Fruit fly (Drosophila melanogaster) ovary, adult (tissue): Measurements from ENCODE around the gene Spn28B.

Source experiments
- CG17801 ChIP-seq: fragments of 200-800 bp; optimal IDR thresholded peaks from 2 replicates; lab custom pipeline; 2019; ENCODE audit warnings: missing biosample characterization, mild to moderate bottlenecking, missing genetic modification characterization, moderate library complexity; ENCODE audit not compliant: partially characterized antibody

The Spn28B gene

DNA sequence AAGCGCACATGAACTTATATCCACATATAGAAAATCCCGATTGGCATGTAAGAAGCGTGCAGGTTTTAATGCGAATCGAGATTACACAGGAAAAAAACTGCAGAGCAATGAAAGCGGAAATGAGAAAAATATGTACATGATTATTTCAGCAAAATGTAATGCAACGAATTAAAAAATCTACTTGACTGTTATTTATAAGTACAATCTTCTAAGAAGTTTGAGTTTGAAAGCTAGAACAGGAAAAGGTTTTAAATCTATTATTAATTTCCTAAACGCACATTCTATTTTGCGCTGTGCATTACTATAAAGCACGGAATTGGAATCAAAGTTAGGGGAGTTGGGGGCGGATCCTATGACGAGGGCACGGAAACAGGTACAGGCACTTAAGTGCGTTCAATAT is 20.2 kb downstream of the Spn28B start:
- TF ChIP-seq CG17801 = no peak

DNA sequence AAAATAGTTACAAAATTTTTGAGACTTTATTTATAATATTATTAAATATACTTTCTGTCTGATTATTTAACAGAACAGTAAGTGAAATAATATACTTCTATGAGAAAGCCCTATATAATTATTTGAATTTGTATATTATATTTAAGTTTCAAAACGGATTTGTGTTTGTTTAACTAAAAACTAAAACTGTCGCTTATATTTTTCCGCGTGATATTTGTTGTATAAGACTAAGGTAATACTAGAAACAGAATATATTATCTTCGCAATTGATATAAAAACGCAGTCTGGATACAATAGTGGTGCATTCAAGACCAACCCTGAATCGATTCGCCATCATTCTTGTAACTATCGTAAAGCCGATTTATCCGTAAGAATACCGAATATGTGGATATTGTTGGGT is 23.6 kb downstream of the Spn28B start, which contains the start of gene Cyp4d21:
Gene Cyp4d21, plus strand, starts transcription at position 301 of the 400 bp plus-strand sequence.
- no peak for TF ChIP-seq CG17801

DNA sequence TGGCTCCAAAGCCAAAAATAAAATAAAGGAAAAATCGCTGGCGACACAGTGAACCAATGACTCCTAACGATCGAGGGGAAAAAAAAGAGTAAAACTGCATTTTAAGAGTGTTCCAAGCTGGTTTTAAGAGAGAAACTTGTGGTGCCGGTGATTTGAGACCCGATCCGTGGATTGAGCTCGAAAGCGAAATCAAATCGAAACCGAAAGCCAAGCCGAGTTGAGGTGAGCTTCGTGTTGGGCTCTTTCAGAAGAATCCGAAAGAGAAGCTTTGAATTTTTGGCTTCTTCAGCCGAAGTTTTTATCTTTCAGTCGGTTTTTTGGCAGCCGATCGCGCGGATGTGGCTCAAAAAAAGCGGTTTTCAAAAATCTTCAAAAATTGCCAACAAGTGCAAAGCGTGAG is 26.4 kb downstream of the Spn28B start, which contains the start of gene CG6739:
Gene CG6739, plus strand, starts transcription at position 307 of the 400 bp plus-strand sequence.
- TF ChIP-seq CG17801 = no peak

DNA sequence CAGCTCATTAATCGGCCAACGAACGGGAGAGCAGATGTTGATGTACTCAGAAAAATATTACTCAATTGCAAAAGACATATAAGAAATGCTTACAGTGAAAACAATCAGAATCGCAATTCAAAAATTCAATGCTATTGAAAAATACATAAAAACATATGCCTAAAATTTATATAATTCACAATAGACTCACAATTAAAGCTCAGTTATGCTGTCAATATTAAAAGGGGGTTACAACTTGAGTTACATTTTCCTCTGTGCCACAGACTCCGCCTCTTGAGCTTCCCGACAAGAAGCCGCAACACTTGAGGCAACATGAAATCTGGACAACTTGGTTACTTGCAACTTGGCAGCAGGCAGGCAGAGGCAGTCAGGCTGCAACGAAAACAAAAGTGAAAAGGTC is 29.9 kb downstream of the Spn28B start:
- TF ChIP-seq CG17801 = no peak

DNA sequence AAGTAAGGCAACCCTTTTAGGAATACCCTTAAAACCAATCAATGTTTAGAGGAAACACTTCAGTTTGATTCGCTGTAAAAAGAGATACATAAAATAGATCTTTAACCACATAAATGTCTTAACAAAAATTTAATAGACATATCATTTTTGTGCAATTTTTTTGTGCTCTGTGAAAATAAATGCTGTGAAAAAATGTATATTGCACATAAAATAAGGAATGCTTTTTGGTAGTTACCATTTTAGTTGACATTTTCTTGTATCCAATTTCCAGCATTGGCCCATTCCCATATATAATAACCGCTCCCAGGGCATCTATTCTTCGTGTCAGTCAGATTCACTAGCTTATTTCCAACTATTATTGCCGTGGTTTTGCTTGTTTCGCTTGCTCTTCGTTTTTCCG is 30.5 kb downstream of the Spn28B start:
- no peak for TF ChIP-seq CG17801

DNA sequence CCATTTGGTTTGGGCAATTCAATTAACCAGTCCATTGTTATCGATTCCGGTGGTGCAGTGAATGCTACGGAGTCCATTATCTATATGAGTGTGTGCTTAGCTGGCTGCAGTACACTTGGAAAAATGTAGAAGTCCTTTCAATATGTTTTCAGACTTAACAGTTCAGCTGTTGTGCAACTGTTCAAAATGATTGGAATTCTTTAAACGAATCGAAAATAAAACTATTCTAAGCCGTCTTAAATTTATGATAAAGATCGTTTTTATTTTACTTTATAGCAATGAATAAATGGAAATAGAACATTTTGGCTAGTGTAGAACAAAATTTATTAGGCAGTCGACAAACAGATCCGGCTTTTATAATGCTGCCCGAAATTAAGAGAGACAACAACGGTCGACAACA is 35.1 kb downstream of the Spn28B start:
- TF ChIP-seq CG17801 = no peak

DNA sequence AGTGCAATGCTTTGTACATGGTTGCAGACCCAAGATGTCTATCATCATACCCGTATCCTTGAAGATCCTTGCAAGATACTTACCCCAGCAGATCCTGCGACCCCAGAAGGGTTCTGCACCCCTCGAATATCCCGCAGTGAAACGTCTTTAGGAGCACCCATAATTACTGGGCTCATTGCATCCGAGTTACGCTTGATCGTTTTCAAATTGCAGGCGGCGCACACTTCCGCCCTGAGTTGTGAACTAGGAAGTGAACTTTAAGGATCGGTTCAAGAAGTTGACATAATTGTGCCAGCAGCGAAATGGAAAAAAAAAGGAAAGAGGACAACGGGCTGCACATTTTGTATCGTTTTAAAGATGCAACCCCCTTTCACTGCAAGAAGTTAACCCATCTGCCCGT is 36.8 kb downstream of the Spn28B start:
- TF ChIP-seq CG17801 = no peak

DNA sequence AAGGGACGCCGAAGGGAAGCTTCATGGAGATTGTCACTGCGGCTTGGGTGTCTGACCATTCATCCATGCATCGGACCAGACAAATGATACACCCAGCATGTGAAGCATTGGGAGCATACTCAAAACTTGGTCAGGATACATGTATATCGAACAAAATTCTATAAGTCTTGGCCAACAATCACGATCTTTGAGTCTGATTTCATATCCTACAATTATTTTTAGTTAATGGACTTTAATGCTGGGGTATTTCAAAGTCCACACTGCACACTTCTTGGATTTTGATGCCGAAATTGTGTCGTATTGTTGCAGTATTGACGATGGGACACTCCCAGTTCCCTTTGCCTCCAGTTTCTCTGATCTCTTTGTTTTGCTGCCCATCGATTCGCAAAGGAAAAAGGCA is 37.5 kb downstream of the Spn28B start:
- TF ChIP-seq CG17801 = no peak

DNA sequence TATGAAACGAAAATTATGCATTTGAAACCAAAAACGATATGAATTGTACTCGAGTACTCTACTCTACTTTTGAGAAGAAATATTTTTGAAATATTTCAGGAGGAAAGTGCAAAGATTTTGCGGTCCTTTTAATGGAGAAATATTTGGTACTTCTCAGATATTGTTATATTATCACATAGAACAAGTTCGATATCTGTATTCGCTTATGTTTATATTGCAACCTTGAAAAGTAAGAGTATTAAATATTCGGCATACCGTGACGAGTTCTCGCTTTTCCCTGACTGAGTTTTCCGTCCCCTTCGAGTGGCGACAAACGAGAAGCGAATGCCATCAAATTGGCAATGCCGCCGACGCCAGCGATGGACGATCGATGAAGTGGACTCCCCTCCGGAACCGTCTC is 40.0 kb downstream of the Spn28B start:
- TF ChIP-seq CG17801 = no peak

DNA sequence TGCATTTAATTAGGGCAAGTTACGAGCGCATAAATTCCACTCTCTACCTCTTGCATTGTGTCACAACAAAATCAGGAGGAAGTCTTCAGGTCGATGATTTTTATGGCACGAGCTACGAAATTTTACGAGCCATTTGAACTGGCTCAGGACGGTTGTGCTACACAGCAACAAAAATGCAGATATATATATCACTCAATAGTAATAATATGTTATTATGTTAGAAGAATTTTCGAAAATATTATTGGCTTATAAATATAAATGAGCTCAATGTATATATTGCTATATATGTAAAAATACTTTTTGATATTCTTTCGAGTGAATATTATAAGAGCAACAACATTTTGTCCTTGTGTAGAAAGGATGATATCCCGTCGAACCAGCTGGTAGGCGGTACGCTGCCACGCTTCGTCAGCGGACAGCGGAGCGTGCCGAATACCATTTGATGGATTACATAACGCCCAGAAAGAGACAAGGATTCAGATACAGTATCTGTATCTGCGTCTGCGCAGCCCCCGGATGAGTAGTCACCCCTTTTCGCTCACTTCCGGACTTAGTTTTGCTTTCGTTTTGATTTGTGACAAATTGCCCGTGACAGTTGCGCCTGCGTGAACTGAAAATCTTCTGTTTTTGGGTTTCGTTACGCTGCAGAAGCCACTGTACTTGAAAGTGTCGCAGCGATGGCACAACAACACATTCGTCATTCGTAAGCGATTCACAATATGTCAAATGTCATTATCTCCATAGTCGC is 42.5 kb downstream of the Spn28B start:
- no peak for TF ChIP-seq CG17801

DNA sequence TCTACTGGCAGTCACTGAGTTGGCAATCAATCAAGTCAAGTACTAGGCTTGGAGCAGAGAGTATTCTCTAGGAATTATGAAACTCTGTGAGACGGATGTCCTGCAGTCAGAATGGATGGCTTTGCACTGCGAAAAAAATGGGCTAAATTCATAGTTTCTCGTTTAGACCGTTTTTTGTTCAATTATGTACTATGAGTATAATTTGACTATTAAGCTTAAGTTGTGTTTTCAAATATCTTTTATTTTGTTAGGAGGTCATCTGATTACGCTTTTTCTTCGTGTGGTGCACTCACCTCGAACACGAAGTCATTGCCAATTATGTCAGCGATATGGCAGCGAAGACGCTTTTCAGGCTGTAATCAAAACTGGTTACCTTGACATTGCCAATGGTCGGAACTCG is 45.8 kb downstream of the Spn28B start:
- no peak for TF ChIP-seq CG17801

DNA sequence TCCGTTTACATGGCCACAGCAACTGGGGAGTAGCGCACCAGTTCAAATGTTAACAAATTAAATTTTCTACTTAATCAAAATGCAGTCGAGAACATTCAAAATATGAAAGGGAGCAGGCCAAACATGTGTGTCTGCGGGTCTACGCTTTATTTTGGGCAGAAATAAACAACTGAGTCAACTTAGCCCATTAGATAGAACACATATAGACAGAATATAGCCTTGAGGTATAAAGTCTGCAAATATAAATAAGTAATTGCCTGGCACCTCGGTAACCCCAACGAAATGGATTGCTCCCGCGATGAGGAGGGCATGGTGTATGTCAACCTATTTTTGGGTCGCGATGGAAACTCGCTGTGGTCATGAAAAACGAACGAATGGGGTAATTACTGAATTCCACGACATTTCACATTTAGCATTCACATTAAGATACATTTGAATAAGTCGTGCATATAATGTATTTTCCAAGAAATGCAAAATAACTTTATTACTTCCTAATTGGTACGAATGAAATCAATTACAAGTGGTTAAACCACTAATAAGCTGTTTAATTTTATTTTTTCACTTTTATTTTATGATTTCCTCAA is 46.8 kb downstream of the Spn28B start:
- TF ChIP-seq CG17801 = no peak

DNA sequence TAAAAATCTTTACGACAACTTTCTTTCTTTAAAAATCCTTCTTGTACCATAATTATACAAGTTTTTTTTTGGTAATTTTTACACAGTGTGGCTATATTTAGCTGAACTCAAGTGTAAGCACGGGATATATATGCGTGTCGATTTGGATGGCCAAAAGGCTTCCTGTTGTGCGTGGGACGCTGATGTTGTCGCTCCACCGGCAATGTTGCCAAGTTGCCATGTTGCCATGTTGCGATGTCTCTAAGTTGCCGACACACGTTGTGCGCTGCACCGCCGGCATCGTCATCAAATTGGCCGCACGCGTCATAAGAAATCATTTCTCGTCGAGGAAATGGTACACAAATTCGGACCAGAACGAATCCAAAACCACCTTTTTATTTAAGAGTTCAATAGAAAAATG is 48.9 kb downstream of the Spn28B start:
- TF ChIP-seq CG17801 = no peak

DNA sequence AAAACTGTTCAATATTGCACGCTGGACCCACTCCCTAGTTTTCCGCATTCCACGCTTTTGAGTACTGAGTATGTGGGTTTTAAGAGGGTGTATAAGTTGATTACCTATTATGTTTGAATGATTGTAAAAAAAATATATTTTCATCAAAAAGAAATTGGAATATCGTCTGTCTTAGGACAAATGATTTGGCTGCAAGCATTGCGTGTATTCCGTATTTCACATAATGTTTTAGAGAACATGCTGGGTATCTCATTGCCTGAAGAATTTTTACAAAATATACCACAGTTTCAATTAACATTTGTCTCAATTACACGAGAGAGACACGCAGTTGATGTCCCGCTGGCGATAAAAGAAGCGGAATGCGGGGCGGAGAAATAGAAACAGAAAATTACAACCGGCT is 51.1 kb downstream of the Spn28B start:
- no peak for TF ChIP-seq CG17801
